Worm (Caenorhabditis elegans) whole organism, young adult: ENCODE results near the gene srbc-84.
"Not testable (repeated sequence)": the region's sequence is repeated elsewhere in the genome, so short reads cannot be mapped to it uniquely, and the experiment has no call there.

ENCODE experiments used
- ama-1 ChIP-seq, 3 experiments: fragments of 150-350 bp in 1 of 3; sonication (generic microtip) in 2 of 3; optimal IDR thresholded peaks; 2 replicates each; lab custom pipeline; 2014 to 2018; ENCODE audit warnings: missing biosample characterization in 2 of 3, missing genetic modification characterization in 2 of 3, missing genetic modification reagents in 2 of 3
- sptf-2 ChIP-seq: fragments of 200-800 bp; sonication (Bioruptor generic); optimal IDR thresholded peaks from 2 replicates; lab custom pipeline; 2018; ENCODE audit warnings: mild to moderate bottlenecking, missing genetic modification characterization, missing compliant biosample characterization
- ztf-22 ChIP-seq: fragments of 200-800 bp; sonication (Bioruptor generic); optimal IDR thresholded peaks from 2 replicates; lab custom pipeline; 2018; ENCODE audit warnings: mild to moderate bottlenecking, missing genetic modification characterization, moderate library complexity, missing compliant biosample characterization

DNA sequence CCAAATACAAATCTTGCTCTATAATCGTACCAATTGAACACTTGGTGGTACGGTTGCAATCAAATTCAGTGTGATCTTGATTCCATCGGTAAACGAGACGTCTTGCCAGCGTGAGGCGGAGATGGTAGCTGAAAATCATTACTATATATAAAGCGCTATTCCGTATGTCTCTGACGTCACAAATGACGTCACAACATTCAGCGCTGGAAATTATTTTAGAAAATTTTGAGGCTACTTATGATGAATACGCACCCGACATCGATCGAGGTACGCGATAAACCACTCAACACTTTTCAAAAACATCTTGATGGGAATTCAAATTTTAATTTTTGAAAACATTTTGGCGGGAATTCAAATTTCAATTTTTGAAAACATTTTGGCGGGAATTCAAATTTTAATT is 25.4 kb upstream of the srbc-84 start:
- not testable (repeated sequence) for TF ChIP-seq ztf-22 (GFP tag; lab: Kevin White, UChicago); ama-1 (optimal IDR thresholded peaks at IDR 0.05; lab: Kevin White, UChicago); ama-1 (GFP tag; optimal IDR thresholded peaks at IDR 0.05; lab: Kevin White, UChicago); sptf-2 (GFP tag; lab: Kevin White, UChicago)
